Worm (Caenorhabditis elegans) whole organism, L1 larva: ENCODE measurements around the gene scl-26.

Experiments
- jun-1 ChIP-seq: fragments of 150-350 bp; optimal IDR thresholded peaks from 2 replicates; lab custom pipeline; 2014; ENCODE audit warnings: missing biosample characterization, missing genetic modification reagents, missing genetic modification characterization
- lin-13 ChIP-seq: fragments of 150-350 bp; optimal IDR thresholded peaks from 2 replicates; lab custom pipeline; 2014; ENCODE audit warnings: missing biosample characterization, missing genetic modification reagents, missing genetic modification characterization
- nhr-12 ChIP-seq: sonication (generic microtip); optimal IDR thresholded peaks from 2 replicates; lab custom pipeline; 2017; ENCODE audit warnings: missing biosample characterization, missing genetic modification characterization
- nhr-20 ChIP-seq: sonication (generic microtip); optimal IDR thresholded peaks from 2 replicates; lab custom pipeline; 2016; ENCODE audit warnings: mild to moderate bottlenecking, missing genetic modification characterization, missing compliant biosample characterization
- nhr-28 ChIP-seq: fragments of 150-350 bp; optimal IDR thresholded peaks from 2 replicates; lab custom pipeline; 2014; ENCODE audit warnings: missing biosample characterization, missing genetic modification characterization
- zag-1 ChIP-seq: fragments of 150-350 bp; optimal IDR thresholded peaks from 2 replicates; lab custom pipeline; 2014; ENCODE audit warnings: missing biosample characterization, missing genetic modification characterization

DNA sequence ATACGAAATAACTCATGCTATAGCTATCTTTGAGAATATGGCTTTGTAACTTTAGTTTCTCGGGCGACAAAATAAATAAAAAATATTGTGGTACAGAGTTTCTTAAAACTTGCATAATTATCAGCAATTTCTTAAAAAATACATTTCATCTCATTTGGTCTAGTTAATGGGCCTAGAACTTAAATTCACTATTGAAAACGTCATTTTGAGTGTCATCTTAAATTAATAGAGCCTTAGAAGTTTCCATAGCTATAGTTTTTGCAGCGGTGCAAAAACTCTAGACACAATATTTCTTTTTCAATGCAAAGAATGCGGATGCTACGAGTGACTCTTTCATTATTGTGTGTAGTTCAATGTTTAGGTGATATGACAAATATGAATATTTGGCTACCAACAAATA, 10.7 kb upstream of the scl-26 start, which contains the start of gene clec-215:
- TF ChIP-seq zag-1 (tag; lab: Kevin White, UChicago) (no peak), lin-13 (no peak), nhr-12 (tag; lab: Kevin White, UChicago) (no peak), nhr-28 (tag; lab: Kevin White, UChicago) (no peak), jun-1 (no peak), nhr-20 (tag; lab: Kevin White, UChicago) (no peak)
